In the genomic region with DNA sequence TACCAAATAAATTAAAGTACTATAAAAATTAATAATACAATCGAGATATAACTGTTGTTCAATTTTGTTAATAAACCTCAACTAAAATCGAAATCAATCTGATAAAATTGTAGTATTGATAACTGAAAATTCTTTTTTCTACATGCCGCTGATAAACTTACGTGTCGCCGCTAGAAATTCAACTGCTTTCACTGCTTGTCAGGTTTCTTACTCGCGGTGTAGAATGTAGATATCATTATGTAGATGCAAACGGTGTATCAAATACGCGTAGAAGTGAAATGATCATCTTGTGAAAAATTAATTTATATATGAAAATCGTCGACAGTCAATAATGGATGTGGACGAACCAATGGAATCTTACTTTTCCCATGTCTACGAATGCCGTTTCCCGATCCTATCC, we compare ENCODE assay signal across 2 fruit fly cellular contexts.
TF ChIP-seq lines count a peak whose summit lies in the region.

No protein-coding gene starts in this region.

- TF ChIP-seq CTCF in S2 (optimal IDR thresholded peaks at IDR 0.05; lab: Kevin White, UChicago), result peak; percentile 41 to 72
- peak; percentile 82 for TF ChIP-seq CTCF in whole organism, embryonic (GFP tag; optimal IDR thresholded peaks at IDR 0.05; lab: Kevin White, UChicago)

TF ChIP-seq in whole organism, embryonic, 481 proteins besides CTCF, POLR2A, EP300 and RAD21:
- TF ChIP-seq knrl (GFP tag; IDR thresholded peaks at IDR 0.05; lab: Robert Waterston, UW; ENCODE audit: partially characterized antibody) (peak; percentile 63), CG2199 (GFP tag; IDR thresholded peaks at IDR 0.05; lab: Robert Waterston, UW) (peak; percentile 98), CG10431 (GFP tag; optimal IDR thresholded peaks at IDR 0.05; lab: Kevin White, UChicago) (no peak), sr (GFP tag; IDR thresholded peaks at IDR 0.05; lab: Robert Waterston, UW) (no peak), Dp (GFP tag; optimal IDR thresholded peaks at IDR 0.05; lab: Kevin White, UChicago) (no peak), pho (GFP tag; optimal IDR thresholded peaks at IDR 0.05; lab: Kevin White, UChicago) (peak; percentile 3), bbx (GFP tag; IDR thresholded peaks at IDR 0.05; lab: Robert Waterston, UW; ENCODE audit: partially characterized antibody) (peak; percentile 46), amos (GFP tag; IDR thresholded peaks at IDR 0.05; lab: Robert Waterston, UW; ENCODE audit: partially characterized antibody) (peak; percentile 76), CG15696 (tag; optimal IDR thresholded peaks at IDR 0.05; lab: Kevin White, UChicago) (no peak), Xbp1 (GFP tag; optimal IDR thresholded peaks at IDR 0.05; lab: Kevin White, UChicago) (peak; percentile 40), CG12942 (GFP tag; optimal IDR thresholded peaks at IDR 0.05; lab: Kevin White, UChicago) (no peak), CG16813 (GFP tag; IDR thresholded peaks at IDR 0.05; lab: Robert Waterston, UW; ENCODE audit: partially characterized antibody) (peak; percentile 68), CG8281 (tag; optimal IDR thresholded peaks at IDR 0.05; lab: Kevin White, UChicago) (no peak), CG8290 (GFP tag; optimal IDR thresholded peaks at IDR 0.05; lab: Kevin White, UChicago) (peak; percentile 27), CG8290 (tag; optimal IDR thresholded peaks at IDR 0.05; lab: Kevin White, UChicago) (no peak), stwl (tag; optimal IDR thresholded peaks at IDR 0.05; lab: Kevin White, UChicago) (peak; percentile 31), CG8944 (GFP tag; optimal IDR thresholded peaks at IDR 0.05; lab: Kevin White, UChicago) (no peak), CG7963 (GFP tag; IDR thresholded peaks at IDR 0.05; lab: Robert Waterston, UW; ENCODE audit: partially characterized antibody) (peak; percentile 61; the same call in 2 of the 3 replicates), CG11456 (GFP tag; IDR thresholded peaks at IDR 0.05; lab: Robert Waterston, UW) (0 out of 3 replicates have a peak, but pooled peaks have one; percentile 5), CG31365 (tag; optimal IDR thresholded peaks at IDR 0.05; lab: Kevin White, UChicago) (peak; percentile 90), Scr (GFP tag; IDR thresholded peaks at IDR 0.05; lab: Robert Waterston, UW; ENCODE audit: partially characterized antibody) (peak; percentile 22; the same call in 1 of the 2 replicates), fru (optimal IDR thresholded peaks at IDR 0.05; lab: Kevin White, UChicago) (no peak), hb (GFP tag; IDR thresholded peaks at IDR 0.05; lab: Robert Waterston, UW; ENCODE audit: partially characterized antibody) (peak; percentile 50; the same call in 1 of the 3 replicates), cwo (GFP tag; optimal IDR thresholded peaks at IDR 0.05; lab: Kevin White, UChicago) (no peak), Ets65A (GFP tag; lab: Kevin White, UChicago) (peak; percentile 94), inv (GFP tag; IDR thresholded peaks at IDR 0.05; lab: Robert Waterston, UW; ENCODE audit: partially characterized antibody) (0 out of 2 replicates have a peak, but pooled peaks have one; percentile 22), da (GFP tag; optimal IDR thresholded peaks at IDR 0.05; lab: Kevin White, UChicago) (no peak), pita (GFP tag; optimal IDR thresholded peaks at IDR 0.05; lab: Kevin White, UChicago) (peak; percentile 11), Jarid2 (GFP tag; optimal IDR thresholded peaks at IDR 0.05; lab: Kevin White, UChicago) (no peak), Meics (GFP tag; optimal IDR thresholded peaks at IDR 0.05; lab: Kevin White, UChicago) (no peak), Lhr (GFP tag; optimal IDR thresholded peaks at IDR 0.05; lab: Kevin White, UChicago) (peak; percentile 25), nerfin-2 (GFP tag; IDR thresholded peaks at IDR 0.05; lab: Robert Waterston, UW; ENCODE audit: partially characterized antibody) (0 out of 2 replicates have a peak, but pooled peaks have one; percentile 26), Opbp (GFP tag; IDR thresholded peaks at IDR 0.05; lab: Robert Waterston, UW; ENCODE audit: partially characterized antibody) (peak; percentile 55; the same call in 2 of the 3 replicates), Bgb (GFP tag; IDR thresholded peaks at IDR 0.05; lab: Robert Waterston, UW; ENCODE audit: partially characterized antibody) (peak; percentile 77), corto (GFP tag; optimal IDR thresholded peaks at IDR 0.05; lab: Kevin White, UChicago) (no peak), Myb (GFP tag; optimal IDR thresholded peaks at IDR 0.05; lab: Kevin White, UChicago) (peak; percentile 0), CG10543 (GFP tag; optimal IDR thresholded peaks at IDR 0.05; lab: Kevin White, UChicago) (no peak), chinmo (GFP tag; IDR thresholded peaks at IDR 0.05; lab: Robert Waterston, UW; ENCODE audit: partially characterized antibody) (0 out of 4 replicates have a peak, but pooled peaks have one; percentile 12), CG11085 (GFP tag; IDR thresholded peaks at IDR 0.05; lab: Robert Waterston, UW) (peak; percentile 18; the same call in 1 of the 2 replicates), CG13296 (GFP tag; optimal IDR thresholded peaks at IDR 0.05; lab: Kevin White, UChicago) (no peak), CG5180 (GFP tag; optimal IDR thresholded peaks at IDR 0.05; lab: Kevin White, UChicago) (no peak), CG14860 (GFP tag; IDR thresholded peaks at IDR 0.05; lab: Robert Waterston, UW; ENCODE audit: partially characterized antibody) (0 out of 3 replicates have a peak, but pooled peaks have one; percentile 16), CG18599 (GFP tag; optimal IDR thresholded peaks at IDR 0.05; lab: Kevin White, UChicago) (no peak), CG42726 (GFP tag; IDR thresholded peaks at IDR 0.05; lab: Robert Waterston, UW; ENCODE audit: partially characterized antibody) (peak; percentile 79), CG6791 (GFP tag; IDR thresholded peaks at IDR 0.05; lab: Robert Waterston, UW; ENCODE audit: partially characterized antibody) (peak; percentile 70; the same call in 2 of the 3 replicates)
